Worm (Caenorhabditis elegans) whole organism, mixed stage, embryonic: Measurements from ENCODE around the gene K10D11.2.

Experiments used
- bed-3 ChIP-seq: fragments of 200-800 bp; sonication (Bioruptor generic); optimal IDR thresholded peaks from 3 replicates; lab custom pipeline; 2018; ENCODE audit warnings: mild to moderate bottlenecking, missing genetic modification characterization, moderate library complexity, missing compliant biosample characterization
- blmp-1 ChIP-seq: fragments of 150-350 bp; optimal IDR thresholded peaks from 2 replicates; lab custom pipeline; 2014; ENCODE audit warnings: missing biosample characterization, missing genetic modification characterization
- ceh-39 ChIP-seq: fragments of 150-350 bp; optimal IDR thresholded peaks from 2 replicates; lab custom pipeline; 2014; ENCODE audit warnings: missing biosample characterization, missing genetic modification characterization
- ceh-43 ChIP-seq: fragments of 200-800 bp; sonication (Bioruptor generic); optimal IDR thresholded peaks from 2 replicates; lab custom pipeline; 2018; ENCODE audit warnings: mild to moderate bottlenecking, missing genetic modification characterization, moderate library complexity, missing compliant biosample characterization
- ces-1 ChIP-seq: fragments of 150-350 bp; optimal IDR thresholded peaks from 2 replicates; lab custom pipeline; 2014; ENCODE audit warnings: missing biosample characterization, missing genetic modification reagents, missing genetic modification characterization
- cnd-1 ChIP-seq: fragments of 200-800 bp; sonication (Bioruptor generic); optimal IDR thresholded peaks from 2 replicates; lab custom pipeline; 2018; ENCODE audit warnings: mild to moderate bottlenecking, missing genetic modification characterization, missing compliant biosample characterization
- drap-1 ChIP-seq: fragments of 200-800 bp; sonication (Bioruptor generic); optimal IDR thresholded peaks from 3 replicates; lab custom pipeline; 2018; ENCODE audit warnings: mild to moderate bottlenecking, missing genetic modification characterization, missing compliant biosample characterization
- elt-1 ChIP-seq: sonication (generic microtip); optimal IDR thresholded peaks from 2 replicates; lab custom pipeline; 2017; ENCODE audit warnings: missing genetic modification characterization, mild to moderate bottlenecking, missing compliant biosample characterization, antibody characterized with exemption, moderate library complexity, borderline replicate concordance; ENCODE audit not compliant: insufficient read depth
- elt-3 ChIP-seq: fragments of 150-350 bp; optimal IDR thresholded peaks from 2 replicates; lab custom pipeline; 2014; ENCODE audit warnings: missing biosample characterization, missing genetic modification characterization
- ham-2 ChIP-seq: fragments of 200-800 bp; sonication (Bioruptor generic); optimal IDR thresholded peaks from 2 replicates; lab custom pipeline; 2018; ENCODE audit warnings: mild to moderate bottlenecking, missing genetic modification characterization, missing compliant biosample characterization
- lin-13 ChIP-seq: fragments of 150-350 bp; optimal IDR thresholded peaks from 2 replicates; lab custom pipeline; 2014; ENCODE audit warnings: missing biosample characterization, missing genetic modification characterization
- lin-32 ChIP-seq: fragments of 200-800 bp; sonication (Bioruptor generic); optimal IDR thresholded peaks from 2 replicates; lab custom pipeline; 2018; ENCODE audit warnings: mild to moderate bottlenecking, missing genetic modification characterization, missing compliant biosample characterization
- lsy-2 ChIP-seq: fragments of 150-350 bp; optimal IDR thresholded peaks from 2 replicates; lab custom pipeline; 2014; ENCODE audit warnings: missing biosample characterization, missing genetic modification characterization
- mab-5 ChIP-seq: fragments of 150-350 bp; optimal IDR thresholded peaks from 2 replicates; lab custom pipeline; 2014; ENCODE audit warnings: missing biosample characterization, missing genetic modification characterization
- mep-1 ChIP-seq: fragments of 150-350 bp; optimal IDR thresholded peaks from 2 replicates; lab custom pipeline; 2017; ENCODE audit warnings: missing biosample characterization, missing genetic modification reagents, missing genetic modification characterization, inconsistent platforms
- mls-2 ChIP-seq: sonication (generic microtip); optimal IDR thresholded peaks from 2 replicates; lab custom pipeline; 2016; ENCODE audit warnings: mild to moderate bottlenecking, missing genetic modification characterization, moderate library complexity, missing compliant biosample characterization
- nhr-12 ChIP-seq: fragments of 150-350 bp; optimal IDR thresholded peaks from 2 replicates; lab custom pipeline; 2014; ENCODE audit warnings: missing biosample characterization, missing genetic modification characterization
- nhr-2 ChIP-seq: fragments of 150-350 bp; optimal IDR thresholded peaks from 2 replicates; lab custom pipeline; 2014; ENCODE audit warnings: missing biosample characterization, missing genetic modification characterization
- nhr-28 ChIP-seq: fragments of 150-350 bp; optimal IDR thresholded peaks from 2 replicates; lab custom pipeline; 2014; ENCODE audit warnings: missing biosample characterization, missing genetic modification characterization
- nhr-76 ChIP-seq: sonication (generic microtip); optimal IDR thresholded peaks from 2 replicates; lab custom pipeline; 2017; ENCODE audit warnings: missing biosample characterization, missing genetic modification characterization
- pha-4 ChIP-seq: fragments of 150-350 bp; optimal IDR thresholded peaks from 2 replicates; lab custom pipeline; 2018; ENCODE audit warnings: missing biosample characterization, missing genetic modification reagents, missing genetic modification characterization
- sem-2 ChIP-seq: fragments of 200-800 bp; sonication (Bioruptor generic); optimal IDR thresholded peaks from 2 replicates; lab custom pipeline; 2018; ENCODE audit warnings: mild to moderate bottlenecking, missing genetic modification characterization, missing compliant biosample characterization
- sptf-1 ChIP-seq: sonication (generic microtip); optimal IDR thresholded peaks from 2 replicates; lab custom pipeline; 2017; ENCODE audit warnings: mild to moderate bottlenecking, missing genetic modification characterization, moderate library complexity, missing compliant biosample characterization
- tbx-8 ChIP-seq: fragments of 200-800 bp; sonication (Bioruptor generic); optimal IDR thresholded peaks from 2 replicates; lab custom pipeline; 2018; ENCODE audit warnings: mild to moderate bottlenecking, missing genetic modification characterization, moderate library complexity, missing compliant biosample characterization
- unc-120 ChIP-seq: sonication (generic microtip); optimal IDR thresholded peaks from 2 replicates; lab custom pipeline; 2017; ENCODE audit warnings: missing genetic modification characterization, missing compliant biosample characterization; ENCODE audit not compliant: poor library complexity, severe bottlenecking
- unc-39 ChIP-seq: fragments of 150-350 bp; optimal IDR thresholded peaks from 2 replicates; lab custom pipeline; 2014; ENCODE audit warnings: missing biosample characterization, missing genetic modification characterization
- unc-62 ChIP-seq: fragments of 150-350 bp; optimal IDR thresholded peaks from 2 replicates; lab custom pipeline; 2014; ENCODE audit warnings: missing biosample characterization, missing genetic modification reagents, missing genetic modification characterization
- zip-8 ChIP-seq: fragments of 150-350 bp; optimal IDR thresholded peaks from 2 replicates; lab custom pipeline; 2014; ENCODE audit warnings: missing biosample characterization, missing genetic modification characterization
- ztf-11 ChIP-seq: fragments of 150-350 bp; optimal IDR thresholded peaks from 2 replicates; lab custom pipeline; 2014; ENCODE audit warnings: missing biosample characterization, missing genetic modification characterization

K10D11.2 gene

ce11 chrIV:12977650-12978049, 1.1 kb upstream of the K10D11.2 start:
- TF ChIP-seq lsy-2 (tag; lab: Kevin White, UChicago) (no peak), elt-3 (no peak), blmp-1 (tag; lab: Kevin White, UChicago) (no peak), elt-1 (tag; lab: Kevin White, UChicago) (no peak), mep-1 (tag; lab: Kevin White, UChicago) (no peak), mls-2 (tag; lab: Kevin White, UChicago) (no peak), nhr-2 (tag; lab: Kevin White, UChicago) (no peak), ztf-11 (tag; lab: Kevin White, UChicago) (no peak), lin-13 (tag; lab: Kevin White, UChicago) (no peak), nhr-76 (tag; lab: Kevin White, UChicago) (no peak), lin-32 (GFP tag; lab: Kevin White, UChicago) (no peak), pha-4 (tag; lab: Kevin White, UChicago) (no peak), nhr-12 (no peak), unc-120 (tag; lab: Kevin White, UChicago) (no peak), ham-2 (no peak), bed-3 (GFP tag; lab: Kevin White, UChicago) (no peak), cnd-1 (tag; lab: Kevin White, UChicago) (no peak), tbx-8 (GFP tag; lab: Kevin White, UChicago) (no peak), mab-5 (no peak)

DNA sequence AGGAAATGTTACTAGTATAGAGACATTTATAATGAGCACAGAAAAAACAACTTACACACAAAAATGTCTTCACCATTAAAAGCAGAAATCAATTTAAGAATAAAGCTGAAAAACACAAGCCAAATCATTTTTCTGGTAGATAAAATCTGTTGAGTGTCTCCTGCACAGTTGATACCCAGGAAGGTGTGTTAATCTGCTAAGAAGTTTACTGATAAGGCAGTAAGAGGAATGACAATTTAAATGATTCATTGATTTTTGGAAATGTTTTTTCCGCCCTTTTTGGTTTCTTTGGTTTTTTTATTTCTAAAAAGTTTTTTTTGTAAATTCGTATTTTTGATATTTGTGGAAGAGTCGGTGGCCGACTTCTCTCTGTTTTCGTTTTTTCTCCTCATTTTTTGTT, 7.2 kb downstream of the K10D11.2 start, which contains the start of gene K10D11.3:
Gene K10D11.3 (minus strand): TSS at position 174 of the 400 bp plus-strand sequence.
- TF ChIP-seq ces-1 (GFP tag; lab: Kevin White, UChicago) = no peak
- TF ChIP-seq nhr-12 = no peak

DNA sequence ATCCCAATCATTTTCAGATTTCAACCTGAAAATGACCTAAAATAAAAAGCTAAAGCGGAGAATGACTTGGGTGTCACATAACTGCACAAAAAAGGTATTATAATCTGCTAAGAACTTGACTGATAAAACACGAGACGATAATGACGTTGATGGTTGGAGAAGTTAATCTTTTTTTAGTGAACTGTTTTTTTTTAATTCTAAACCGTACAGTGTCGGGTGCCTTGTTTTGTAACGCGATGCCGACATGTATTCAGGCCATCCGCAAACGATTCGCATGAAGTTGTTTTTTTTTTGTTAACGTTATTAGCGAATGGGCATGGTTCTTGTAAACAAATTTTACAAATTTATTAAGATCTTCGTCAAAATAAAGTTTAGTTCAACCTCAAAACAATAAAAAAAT, 10.6 kb downstream of the K10D11.2 start, which contains the start of gene K10D11.6:
Gene K10D11.6 (minus strand): TSS at position 101 of the 400 bp plus-strand sequence.
- TF ChIP-seq ztf-11 (tag; lab: Kevin White, UChicago) = no peak
- no peak for TF ChIP-seq lsy-2 (tag; lab: Kevin White, UChicago)
- no peak for TF ChIP-seq bed-3 (GFP tag; lab: Kevin White, UChicago)
- no peak for TF ChIP-seq mep-1 (tag; lab: Kevin White, UChicago)

DNA sequence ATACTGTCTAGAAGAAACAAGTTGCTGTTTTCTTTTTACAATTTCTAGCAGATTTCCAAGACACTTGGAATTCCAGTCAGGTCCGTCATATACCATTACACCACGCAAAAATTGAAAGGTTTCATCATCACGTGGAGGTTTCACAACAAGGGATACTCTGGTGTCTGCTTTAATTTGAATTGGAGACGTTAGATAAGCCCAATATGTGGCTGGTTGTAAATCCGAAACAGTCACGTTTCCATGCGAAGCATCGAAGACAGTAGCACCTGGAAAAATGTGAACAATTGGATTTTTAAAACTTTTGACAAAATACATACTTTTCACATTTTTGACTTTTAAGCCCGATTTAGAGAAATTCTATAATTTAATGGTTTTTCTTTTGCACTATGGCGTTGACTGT, 11.9 kb downstream of the K10D11.2 start:
- no peak for TF ChIP-seq ceh-43
- no peak for TF ChIP-seq sptf-1 (tag; lab: Kevin White, UChicago)
- TF ChIP-seq ham-2 = no peak
- no peak for TF ChIP-seq drap-1
- TF ChIP-seq ceh-39 (tag; lab: Kevin White, UChicago) = no peak
- TF ChIP-seq unc-62 = no peak
- no peak for TF ChIP-seq elt-1 (tag; lab: Kevin White, UChicago)
- no peak for TF ChIP-seq sem-2 (GFP tag; lab: Kevin White, UChicago)
- TF ChIP-seq nhr-12 = no peak
- TF ChIP-seq elt-3 = no peak
- TF ChIP-seq mep-1 (tag; lab: Kevin White, UChicago) = no peak
- TF ChIP-seq lin-32 (GFP tag; lab: Kevin White, UChicago) = no peak
- TF ChIP-seq pha-4 (tag; lab: Kevin White, UChicago) = no peak
- TF ChIP-seq lin-13 (tag; lab: Kevin White, UChicago) = no peak
- TF ChIP-seq zip-8 = no peak
- TF ChIP-seq lsy-2 (tag; lab: Kevin White, UChicago) = no peak
- TF ChIP-seq bed-3 (GFP tag; lab: Kevin White, UChicago) = no peak
- no peak for TF ChIP-seq ztf-11 (tag; lab: Kevin White, UChicago)

DNA sequence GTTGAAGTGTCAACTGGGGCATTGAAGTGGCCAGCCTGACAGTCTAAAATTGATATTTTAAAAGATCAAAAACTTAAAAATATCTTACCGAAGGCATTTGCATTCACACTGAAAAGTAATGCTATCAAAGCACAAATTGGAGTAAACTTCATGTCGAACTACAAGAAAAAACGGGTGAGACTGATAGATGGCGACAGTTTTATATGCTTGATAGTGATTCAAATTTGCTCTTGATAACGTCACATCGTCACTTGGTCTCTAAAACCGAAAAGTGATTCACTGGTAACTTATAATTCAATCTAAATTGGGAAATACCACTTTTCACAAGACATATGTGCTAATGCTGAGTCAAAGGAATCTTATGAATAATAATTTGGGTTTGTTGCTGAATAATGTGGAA, 12.8 kb downstream of the K10D11.2 start, which contains the start of gene K10D11.5:
Gene K10D11.5 (minus strand): TSS at position 215 of the 400 bp plus-strand sequence.
- TF ChIP-seq drap-1 (no peak), unc-39 (no peak), sem-2 (GFP tag; lab: Kevin White, UChicago) (no peak), nhr-76 (tag; lab: Kevin White, UChicago) (no peak), lin-32 (GFP tag; lab: Kevin White, UChicago) (no peak), tbx-8 (GFP tag; lab: Kevin White, UChicago) (no peak), pha-4 (tag; lab: Kevin White, UChicago) (no peak), mep-1 (tag; lab: Kevin White, UChicago) (no peak), nhr-28 (tag; lab: Kevin White, UChicago) (no peak), ces-1 (GFP tag; lab: Kevin White, UChicago) (no peak), mls-2 (tag; lab: Kevin White, UChicago) (no peak)
